Fruit fly (Drosophila melanogaster) whole organism, pupa: Measurements from ENCODE around the gene Mkp3.

Experiments
- CG13204 ChIP-seq: fragments of 200-800 bp; sonication (Bioruptor generic); optimal IDR thresholded peaks from 2 replicates; lab custom pipeline; 2018; ENCODE audit warnings: missing biosample characterization, mild to moderate bottlenecking, missing genetic modification characterization, moderate library complexity
- CG17806 ChIP-seq: fragments of 200-800 bp; sonication (Bioruptor generic); optimal IDR thresholded peaks from 2 replicates; lab custom pipeline; 2018; ENCODE audit warnings: missing biosample characterization, mild to moderate bottlenecking, missing genetic modification characterization, moderate library complexity
- CG32121 ChIP-seq: fragments of 200-800 bp; sonication (Bioruptor generic); IDR thresholded peaks from 2 replicates; pipeline ENCODE4 v1.3.6; 2022; ENCODE audit warnings: missing biosample characterization, missing genetic modification characterization
- CG8301 ChIP-seq: fragments of 200-800 bp; sonication (Bioruptor generic); optimal IDR thresholded peaks from 2 replicates; lab custom pipeline; 2018; ENCODE audit warnings: missing biosample characterization, mild to moderate bottlenecking, missing genetic modification characterization
- CG9948 ChIP-seq: fragments of 200-800 bp; sonication (Bioruptor generic); optimal IDR thresholded peaks from 2 replicates; lab custom pipeline; 2018; ENCODE audit warnings: missing biosample characterization, mild to moderate bottlenecking, missing genetic modification characterization, moderate library complexity
- D1 ChIP-seq: fragments of 200-800 bp; sonication (Bioruptor generic); optimal IDR thresholded peaks from 2 replicates; lab custom pipeline; 2018; ENCODE audit warnings: missing biosample characterization, mild to moderate bottlenecking, missing genetic modification characterization, moderate library complexity
- EcR ChIP-seq: fragments of 200-800 bp; sonication (Bioruptor generic); optimal IDR thresholded peaks from 3 replicates; lab custom pipeline; 2019; ENCODE audit warnings: missing biosample characterization, missing genetic modification characterization, mild to moderate bottlenecking, moderate library complexity, missing genetic modification reagents
- Ets98B ChIP-seq: fragments of 200-800 bp; sonication (Bioruptor generic); IDR thresholded peaks from 2 replicates; pipeline ENCODE4 v1.3.6; 2022; ENCODE audit warnings: missing biosample characterization, missing genetic modification characterization

DNA sequence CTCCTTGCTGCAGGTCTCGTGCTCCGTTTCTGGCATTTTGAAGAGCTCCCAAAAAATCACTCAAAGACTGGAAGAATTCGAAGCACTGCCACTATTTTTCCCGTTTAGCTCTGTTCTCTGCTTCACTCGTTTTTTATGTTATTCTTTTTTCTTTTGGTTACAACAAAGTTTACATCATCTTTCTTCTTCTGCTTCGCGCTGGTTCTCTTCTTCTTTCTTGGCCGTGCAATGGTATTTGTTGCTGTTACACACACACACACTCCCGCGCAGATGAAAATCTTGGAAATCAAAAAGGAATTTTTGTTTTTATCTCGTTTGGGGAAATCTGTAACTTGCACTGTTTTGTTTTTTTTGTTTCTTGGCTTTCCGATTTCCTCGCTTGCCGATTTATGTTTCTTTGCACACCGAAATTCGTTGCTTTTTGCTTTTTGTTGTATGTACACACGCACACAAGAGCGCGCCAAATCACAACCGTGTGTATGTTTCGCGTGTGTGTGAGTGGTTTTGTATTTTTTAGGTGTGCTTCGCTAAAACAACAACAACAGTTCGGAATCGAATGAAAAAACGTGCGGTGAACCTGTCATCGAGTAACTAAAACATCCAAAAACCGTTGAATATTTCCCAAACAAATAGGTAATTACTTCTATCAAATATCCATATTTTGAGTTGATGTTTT lies 400 bp downstream of the Mkp3 start:
- peak; percentile 39 for TF ChIP-seq CG13204 (GFP tag; lab: Kevin White, UChicago)
- peak; percentile 42 for TF ChIP-seq CG32121 (GFP tag; lab: Robert Waterston, UW)
- no peak for TF ChIP-seq Ets98B (GFP tag; lab: Robert Waterston, UW)
- no peak for TF ChIP-seq EcR
- TF ChIP-seq CG8301 (tag; lab: Kevin White, UChicago) = no peak
- TF ChIP-seq CG17806 (tag; lab: Kevin White, UChicago) = no peak
- TF ChIP-seq CG9948 (tag; lab: Kevin White, UChicago) = no peak
- TF ChIP-seq D1 (tag; lab: Kevin White, UChicago) = peak; percentile 36
